Fruit fly (Drosophila melanogaster) whole organism, prepupa: ENCODE data around the gene Arfip.

ENCODE experiments used
- Blimp-1 ChIP-seq: fragments of 200-800 bp; sonication (Bioruptor generic); optimal IDR thresholded peaks from 3 replicates; lab custom pipeline; 2017; ENCODE audit warnings: missing biosample characterization, missing genetic modification characterization, mild to moderate bottlenecking, moderate library complexity, missing genetic modification reagents
- CG10669 ChIP-seq: fragments of 200-800 bp; sonication (Bioruptor generic); optimal IDR thresholded peaks from 3 replicates; lab custom pipeline; 2018; ENCODE audit warnings: missing biosample characterization, mild to moderate bottlenecking, missing genetic modification characterization, moderate library complexity
- CG15336 ChIP-seq: fragments of 200-800 bp; sonication (Bioruptor generic); IDR thresholded peaks from 2 replicates; pipeline ENCODE4 v1.3.6; 2022; ENCODE audit warnings: missing biosample characterization, missing genetic modification characterization
- CG6808 ChIP-seq: fragments of 200-800 bp; sonication (Bioruptor generic); optimal IDR thresholded peaks from 3 replicates; lab custom pipeline; 2017; ENCODE audit warnings: missing biosample characterization, missing genetic modification characterization, mild to moderate bottlenecking, moderate library complexity, missing genetic modification reagents
- Ets21C ChIP-seq: fragments of 200-800 bp; sonication (Bioruptor generic); optimal IDR thresholded peaks from 3 replicates; lab custom pipeline; 2016; ENCODE audit warnings: missing biosample characterization, missing genetic modification characterization
- pdm3 ChIP-seq: fragments of 200-800 bp; sonication (Bioruptor generic); optimal IDR thresholded peaks from 3 replicates; lab custom pipeline; 2016; ENCODE audit warnings: missing biosample characterization, missing genetic modification characterization

dm6 chr3R:11231037-11231436 is 3.8 kb downstream of the Arfip start:
- TF ChIP-seq CG6808 = no peak
- no peak for TF ChIP-seq Ets21C (GFP tag; lab: Kevin White, UChicago)
- TF ChIP-seq pdm3 (GFP tag; lab: Kevin White, UChicago) = no peak
- no peak for TF ChIP-seq CG15336 (GFP tag; lab: Robert Waterston, UW)
- no peak for TF ChIP-seq Blimp-1 (GFP tag; lab: Kevin White, UChicago)
- no peak for TF ChIP-seq CG10669 (GFP tag; lab: Kevin White, UChicago)
